Worm (Caenorhabditis elegans): ENCODE results near the gene nspe-2.

- TF ChIP-seq ham-2 (GFP tag; optimal IDR thresholded peaks at IDR 0.05): no peak
- no peak for TF ChIP-seq unc-39 (tag; optimal IDR thresholded peaks at IDR 0.05)
- TF ChIP-seq unc-62 (GFP tag; optimal IDR thresholded peaks at IDR 0.05): no peak
Observed at ce11 chrII:12608653-12609052, 10.5 kb downstream of the nspe-2 start, which contains the start of gene Y38E10A.9.
